Worm (Caenorhabditis elegans) whole organism, L4 larva: ENCODE measurements around the gene rpl-23.

Source experiments
- D1046.2 ChIP-seq: fragments of 200-800 bp; sonication (Bioruptor generic); IDR thresholded peaks from 2 replicates; pipeline ENCODE4 v1.3.6; 2022; ENCODE audit warnings: missing genetic modification characterization, missing compliant biosample characterization
- F37D6.2 ChIP-seq: sonication (generic microtip); optimal IDR thresholded peaks from 2 replicates; lab custom pipeline; 2016; ENCODE audit warnings: mild to moderate bottlenecking, missing genetic modification characterization, missing compliant biosample characterization
- Y105C5A.15 ChIP-seq: fragments of 200-800 bp; sonication (Bioruptor generic); IDR thresholded peaks from 2 replicates; pipeline ENCODE4 v1.3.6; 2022; ENCODE audit warnings: missing genetic modification characterization, missing compliant biosample characterization
- Y48G9A.11 ChIP-seq: fragments of 200-800 bp; sonication (Bioruptor generic); IDR thresholded peaks from 2 replicates; pipeline ENCODE4 v1.3.6; 2022; ENCODE audit warnings: missing genetic modification reagents, missing genetic modification characterization, missing compliant biosample characterization
- Y75B8A.6 ChIP-seq: fragments of 200-800 bp; sonication (Bioruptor generic); IDR thresholded peaks from 2 replicates; pipeline ENCODE4 v1.3.6; 2022; ENCODE audit warnings: missing genetic modification reagents, missing genetic modification characterization, missing compliant biosample characterization
- ZK337.2 ChIP-seq: fragments of 200-800 bp; sonication (Bioruptor generic); IDR thresholded peaks from 2 replicates; pipeline ENCODE4 v1.3.6; 2022; ENCODE audit warnings: missing genetic modification reagents, missing genetic modification characterization, missing compliant biosample characterization
- aha-1 ChIP-seq: fragments of 150-350 bp; peaks from one replicate; lab custom pipeline; 2014; ENCODE audit warnings: missing biosample characterization, missing genetic modification characterization
- attf-4 ChIP-seq: sonication (generic microtip); optimal IDR thresholded peaks from 3 replicates; lab custom pipeline; 2017; ENCODE audit warnings: missing biosample characterization, missing genetic modification characterization
- ceh-44 ChIP-seq: fragments of 200-800 bp; sonication (Bioruptor generic); IDR thresholded peaks from 2 replicates; pipeline ENCODE4 v1.3.6; 2022; ENCODE audit warnings: missing genetic modification reagents, missing genetic modification characterization, missing compliant biosample characterization
- ctbp-1 ChIP-seq: fragments of 200-800 bp; sonication (Bioruptor generic); IDR thresholded peaks from 2 replicates; pipeline ENCODE4 v1.3.6; 2022; ENCODE audit warnings: missing genetic modification reagents, missing genetic modification characterization, missing compliant biosample characterization
- daf-12 ChIP-seq: fragments of 150-350 bp; optimal IDR thresholded peaks from 2 replicates; lab custom pipeline; 2014; ENCODE audit warnings: missing biosample characterization, missing genetic modification reagents, missing genetic modification characterization
- daf-16 ChIP-seq, 3 experiments: sonication (generic microtip); optimal IDR thresholded peaks; 2 replicates each; lab custom pipeline; 2016 to 2017; ENCODE audit warnings: missing genetic modification characterization in 3 of 3, missing genetic modification reagents in 3 of 3, mild to moderate bottlenecking in 2 of 3, missing compliant biosample characterization in 2 of 3, missing biosample characterization in 1 of 3, moderate library complexity in 1 of 3
- daf-19 ChIP-seq: fragments of 200-800 bp; sonication (Bioruptor generic); conservative IDR thresholded peaks from 2 replicates; pipeline ENCODE4 v1.3.6; 2022; ENCODE audit warnings: missing genetic modification characterization, missing compliant biosample characterization
- dve-1 ChIP-seq: sonication (generic microtip); optimal IDR thresholded peaks from 2 replicates; lab custom pipeline; 2017; ENCODE audit warnings: antibody characterized with exemption, mild to moderate bottlenecking, missing genetic modification characterization, missing compliant biosample characterization; ENCODE audit not compliant: insufficient read depth
- hlh-30 ChIP-seq: sonication (generic microtip); optimal IDR thresholded peaks from 2 replicates; lab custom pipeline; 2017; ENCODE audit warnings: antibody characterized with exemption, mild to moderate bottlenecking, missing genetic modification characterization, missing compliant biosample characterization; ENCODE audit not compliant: insufficient read depth
- lim-7 ChIP-seq: fragments of 200-800 bp; sonication (Bioruptor generic); IDR thresholded peaks from 2 replicates; pipeline ENCODE4 v1.3.6; 2022; ENCODE audit warnings: missing genetic modification characterization, missing compliant biosample characterization
- lin-1 ChIP-seq: fragments of 200-800 bp; sonication (Bioruptor generic); IDR thresholded peaks from 2 replicates; pipeline ENCODE4 v1.3.6; 2022; ENCODE audit warnings: missing genetic modification reagents, missing genetic modification characterization, missing compliant biosample characterization
- lin-13 ChIP-seq: fragments of 150-350 bp; optimal IDR thresholded peaks from 2 replicates; lab custom pipeline; 2014; ENCODE audit warnings: missing biosample characterization, missing genetic modification reagents, missing genetic modification characterization
- lin-29 ChIP-seq: fragments of 200-800 bp; sonication (Bioruptor generic); IDR thresholded peaks from 2 replicates; pipeline ENCODE4 v1.3.6; 2022; ENCODE audit warnings: missing genetic modification reagents, missing genetic modification characterization, missing compliant biosample characterization
- lin-38 ChIP-seq: fragments of 200-800 bp; sonication (Bioruptor generic); IDR thresholded peaks from 2 replicates; pipeline ENCODE4 v1.3.6; 2022; ENCODE audit warnings: missing genetic modification reagents, missing genetic modification characterization, missing compliant biosample characterization
- mep-1 ChIP-seq: fragments of 150-350 bp; sonication (generic microtip); optimal IDR thresholded peaks from 3 replicates; lab custom pipeline; 2014; ENCODE audit warnings: missing biosample characterization, missing genetic modification characterization
- mxl-2 ChIP-seq: fragments of 200-800 bp; sonication (Bioruptor generic); conservative IDR thresholded peaks from 2 replicates; pipeline ENCODE4 v1.3.6; 2022; ENCODE audit warnings: missing genetic modification reagents, missing genetic modification characterization, missing compliant biosample characterization
- mxl-3 ChIP-seq: fragments of 200-800 bp; sonication (Bioruptor generic); optimal IDR thresholded peaks from 2 replicates; lab custom pipeline; 2018; ENCODE audit warnings: mild to moderate bottlenecking, missing genetic modification characterization, missing compliant biosample characterization
- nhr-111 ChIP-seq: fragments of 200-800 bp; sonication (Bioruptor generic); optimal IDR thresholded peaks from 2 replicates; lab custom pipeline; 2018; ENCODE audit warnings: mild to moderate bottlenecking, missing genetic modification characterization, missing compliant biosample characterization
- nhr-42 ChIP-seq: fragments of 200-800 bp; sonication (Bioruptor generic); IDR thresholded peaks from 2 replicates; pipeline ENCODE4 v1.3.6; 2022; ENCODE audit warnings: missing genetic modification characterization, missing compliant biosample characterization
- nhr-48 ChIP-seq: sonication (generic microtip); optimal IDR thresholded peaks from 2 replicates; lab custom pipeline; 2016; ENCODE audit warnings: mild to moderate bottlenecking, missing genetic modification characterization, missing compliant biosample characterization
- nhr-76 ChIP-seq: fragments of 150-350 bp; optimal IDR thresholded peaks from 2 replicates; lab custom pipeline; 2014; ENCODE audit warnings: missing biosample characterization, missing genetic modification characterization
- php-3 ChIP-seq: fragments of 200-800 bp; sonication (Bioruptor generic); IDR thresholded peaks from 2 replicates; pipeline ENCODE4 v1.3.6; 2022; ENCODE audit warnings: missing genetic modification reagents, missing genetic modification characterization, missing compliant biosample characterization
- rbr-2 ChIP-seq: sonication (generic microtip); optimal IDR thresholded peaks from 2 replicates; lab custom pipeline; 2016; ENCODE audit warnings: missing genotype, missing genetic modification characterization, missing compliant biosample characterization
- sdz-12 ChIP-seq: fragments of 200-800 bp; sonication (Bioruptor generic); optimal IDR thresholded peaks from 2 replicates; lab custom pipeline; 2018; ENCODE audit warnings: mild to moderate bottlenecking, missing genetic modification characterization, missing compliant biosample characterization
- set-16 ChIP-seq: fragments of 200-800 bp; sonication (Bioruptor generic); IDR thresholded peaks from 2 replicates; pipeline ENCODE4 v1.3.6; 2022; ENCODE audit warnings: missing genetic modification reagents, missing genetic modification characterization, missing compliant biosample characterization
- snpc-1.2 ChIP-seq: fragments of 200-800 bp; sonication (Bioruptor generic); IDR thresholded peaks from 2 replicates; pipeline ENCODE4 v1.3.6; 2022; ENCODE audit warnings: missing genetic modification reagents, missing genetic modification characterization, missing compliant biosample characterization
- unc-62 ChIP-seq, 3 experiments: fragments of 150-350 bp in 1 of 3; sonication (generic microtip); optimal IDR thresholded peaks in 2 of 3; peaks in 1 of 3; 1 replicate in 1 of 3; 2 replicates in 2 of 3; lab custom pipeline; 2014 to 2017; ENCODE audit warnings: missing biosample characterization in 3 of 3, missing genetic modification characterization in 3 of 3, missing genetic modification reagents in 3 of 3, missing genotype in 1 of 3
- zag-1 ChIP-seq: fragments of 150-350 bp; optimal IDR thresholded peaks from 2 replicates; lab custom pipeline; 2014; ENCODE audit warnings: missing biosample characterization, missing genetic modification characterization

Gene rpl-23

DNA sequence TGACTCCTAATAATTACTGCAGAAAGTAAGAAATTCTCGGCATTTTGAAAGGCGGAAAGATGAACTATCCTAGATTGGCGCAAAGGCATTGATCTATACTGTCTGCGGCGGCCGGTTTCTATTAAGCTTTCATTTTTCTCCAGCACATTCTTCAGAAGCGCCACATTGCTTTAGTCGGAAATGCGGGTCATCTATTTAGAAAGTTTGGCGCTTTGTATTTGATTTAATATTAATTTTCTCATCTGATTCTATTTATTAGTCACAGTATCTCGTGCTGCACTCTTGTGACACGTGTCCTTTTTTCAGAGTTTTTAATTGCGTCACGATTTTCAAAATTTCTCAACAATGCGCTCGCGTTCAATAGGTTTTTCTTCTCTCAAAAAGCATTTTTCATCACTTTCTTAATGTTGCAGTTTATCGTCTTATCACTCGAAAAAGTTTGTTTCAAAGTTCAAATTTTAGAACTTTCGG lies 9.1 kb upstream of the rpl-23 start (continued):
- TF ChIP-seq daf-19 (GFP tag; lab: Robert Waterston, UW) = no peak
- no peak for TF ChIP-seq lin-29 (GFP tag; lab: Robert Waterston, UW)
- TF ChIP-seq ceh-44 = no peak
- TF ChIP-seq lin-1 (GFP tag; lab: Robert Waterston, UW) = 0 out of 2 replicates have a peak, but pooled peaks have one; percentile 6
- TF ChIP-seq nhr-48 = peak; percentile 55
- TF ChIP-seq attf-4 (tag; lab: Kevin White, UChicago) = no peak
- TF ChIP-seq ctbp-1 (GFP tag; lab: Robert Waterston, UW) = no peak
- no peak for TF ChIP-seq mxl-3 (GFP tag; lab: Kevin White, UChicago)
- TF ChIP-seq php-3 (GFP tag; lab: Robert Waterston, UW) = no peak
- TF ChIP-seq snpc-1.2 (GFP tag; lab: Robert Waterston, UW) = no peak
- TF ChIP-seq ZK337.2 (GFP tag; lab: Robert Waterston, UW) = no peak

DNA sequence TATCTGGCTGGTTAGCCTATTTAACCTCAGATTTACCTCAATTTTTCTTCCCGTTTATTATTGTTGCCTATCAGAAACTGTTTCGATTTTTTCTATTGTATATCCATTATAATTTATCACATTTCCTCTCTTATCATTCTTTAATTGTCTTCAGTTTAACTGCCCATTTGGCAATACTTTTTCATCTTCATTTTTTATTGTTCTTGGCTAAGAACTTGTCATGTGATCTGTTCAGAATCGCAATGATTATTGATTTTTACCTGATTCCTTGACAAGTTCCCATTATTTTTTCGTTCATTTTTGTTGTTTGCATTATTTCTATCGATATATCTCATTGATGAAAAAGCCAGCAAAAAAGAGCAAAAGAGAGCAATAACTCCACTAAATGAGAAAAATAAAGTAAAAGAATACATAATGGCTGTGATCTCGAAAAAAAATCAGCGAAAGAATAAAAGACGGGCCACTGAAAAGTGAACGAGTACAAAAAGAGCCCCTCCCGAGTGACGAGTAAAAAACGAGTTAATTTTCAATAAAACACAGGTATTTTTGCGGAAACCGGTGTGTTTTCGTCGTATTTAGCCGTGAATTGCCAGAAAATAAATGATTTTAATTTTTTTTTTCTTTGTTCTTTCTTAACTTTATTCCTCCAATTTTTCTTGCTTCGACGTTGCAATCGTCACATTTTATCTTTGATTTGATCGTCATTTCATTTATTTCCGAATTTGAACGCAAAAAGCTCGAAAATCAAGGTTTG lies 8.5 kb upstream of the rpl-23 start, which contains the start of gene arf-1:
arf-1 (plus strand) TSS at position 657 of the 754 bp plus-strand sequence.
- TF ChIP-seq lin-13 (GFP tag; lab: Kevin White, UChicago) (no peak), lin-38 (GFP tag; lab: Robert Waterston, UW) (peak; percentile 23; the same call in 1 of the 2 replicates), Y48G9A.11 (GFP tag; lab: Robert Waterston, UW) (no peak), snpc-1.2 (GFP tag; lab: Robert Waterston, UW) (no peak), hlh-30 (tag; lab: Kevin White, UChicago) (peak; percentile 51), unc-62 (GFP tag; optimal IDR thresholded peaks at IDR 0.05 in 1 of 2; lab: Kevin White, UChicago) (peak in 1 of 2 experiments; percentile 21), unc-62 (tag; optimal IDR thresholded peaks at IDR 0.05; lab: Kevin White, UChicago) (no peak), nhr-42 (GFP tag; lab: Robert Waterston, UW) (no peak), mep-1 (tag; lab: Kevin White, UChicago) (no peak), attf-4 (tag; lab: Kevin White, UChicago) (no peak), Y75B8A.6 (GFP tag; lab: Robert Waterston, UW) (0 out of 2 replicates have a peak, but pooled peaks have one; percentile 8), aha-1 (tag; lab: Kevin White, UChicago) (peak; percentile 65), nhr-111 (GFP tag; lab: Kevin White, UChicago) (no peak), php-3 (GFP tag; lab: Robert Waterston, UW) (peak; percentile 76), Y105C5A.15 (GFP tag; lab: Robert Waterston, UW) (no peak), dve-1 (tag; lab: Kevin White, UChicago) (peak; percentile 21), lin-29 (GFP tag; lab: Robert Waterston, UW) (no peak), sdz-12 (GFP tag; lab: Kevin White, UChicago) (no peak), F37D6.2 (tag; lab: Kevin White, UChicago) (no peak)

DNA sequence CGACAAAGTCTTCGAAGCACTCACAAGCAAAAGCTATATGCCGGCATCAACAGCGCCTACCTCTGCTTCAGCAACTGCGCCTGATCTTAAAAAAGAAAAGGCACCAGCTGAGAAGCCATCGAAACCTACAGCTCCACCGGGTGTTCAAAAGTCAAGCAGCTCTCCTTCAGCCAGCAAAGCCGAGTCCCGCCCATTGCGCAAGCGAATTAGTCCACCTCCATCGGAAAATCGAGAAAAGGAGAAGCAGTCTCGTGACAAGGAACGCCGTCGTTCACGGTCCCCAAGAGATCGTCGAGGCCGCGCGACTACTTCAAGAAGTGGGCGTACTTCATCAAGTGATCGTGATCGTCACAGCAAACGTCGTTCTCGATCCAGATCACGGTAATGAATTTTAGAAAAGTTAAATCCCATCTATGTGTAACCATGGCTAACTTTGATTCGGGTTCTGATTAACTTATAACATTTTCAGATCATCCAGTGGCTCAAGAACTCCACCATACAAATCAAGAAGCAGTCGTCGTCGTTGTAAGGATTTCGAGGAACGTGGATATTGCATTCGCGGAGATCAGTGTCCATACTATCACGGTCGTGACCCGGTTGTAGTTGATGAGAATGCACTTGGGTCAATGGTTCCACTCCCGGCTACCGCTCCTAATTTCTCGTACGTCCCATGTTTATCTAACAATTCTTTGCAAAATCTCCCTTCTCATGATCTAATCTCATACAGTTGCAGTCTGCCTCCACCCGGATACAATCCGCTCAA lies 6.1 kb upstream of the rpl-23 start:
- TF ChIP-seq daf-12 (tag; lab: Kevin White, UChicago) (no peak), set-16 (GFP tag; lab: Robert Waterston, UW) (peak; percentile 65), snpc-1.2 (GFP tag; lab: Robert Waterston, UW) (no peak), D1046.2 (0 out of 2 replicates have a peak, but pooled peaks have one; percentile 25), unc-62 (GFP tag; optimal IDR thresholded peaks at IDR 0.05 in 1 of 2; lab: Kevin White, UChicago) (peak in 1 of 2 experiments; percentile 32), unc-62 (tag; optimal IDR thresholded peaks at IDR 0.05; lab: Kevin White, UChicago) (no peak), aha-1 (tag; lab: Kevin White, UChicago) (peak; percentile 93)

DNA sequence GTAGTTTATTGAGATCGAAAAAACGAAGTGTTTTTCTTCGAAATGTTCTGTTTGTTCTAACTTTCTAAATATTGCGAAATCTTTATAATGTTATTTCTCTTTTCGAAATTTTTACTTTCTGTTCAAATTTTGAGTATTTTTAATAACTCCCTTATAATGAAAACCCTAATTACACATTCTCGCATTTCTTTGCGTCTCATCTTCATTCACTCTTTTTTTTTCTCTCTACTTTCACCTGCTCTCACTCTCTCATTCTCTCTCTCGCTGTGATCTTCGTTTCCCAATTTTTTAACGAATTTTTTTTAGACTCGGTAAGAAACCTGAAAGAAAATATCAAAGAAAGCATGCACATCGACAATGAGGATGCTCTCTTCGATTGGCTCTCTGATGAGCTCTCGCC lies 5.3 kb upstream of the rpl-23 start, which contains the start of gene rbm-26:
rbm-26 (plus strand) TSS at position 301 of the 400 bp plus-strand sequence.
- no peak for TF ChIP-seq daf-16 (GFP tag; optimal IDR thresholded peaks at IDR 0.05; lab: Kevin White, UChicago)
- peak; percentile 6 for TF ChIP-seq daf-16 (tag; optimal IDR thresholded peaks at IDR 0.05; lab: Kevin White, UChicago)
- no peak for TF ChIP-seq rbr-2 (tag; lab: Kevin White, UChicago)
- no peak for TF ChIP-seq zag-1 (tag; lab: Kevin White, UChicago)
- TF ChIP-seq lim-7 (GFP tag; lab: Robert Waterston, UW) = no peak
- no peak for TF ChIP-seq mxl-2 (GFP tag; lab: Robert Waterston, UW)
- no peak for TF ChIP-seq nhr-76 (tag; lab: Kevin White, UChicago)
- TF ChIP-seq mxl-3 (GFP tag; lab: Kevin White, UChicago) = no peak
